Worm (Caenorhabditis elegans): ENCODE results near the gene C29E4.17.

ce11 chrIII:7872776-7873175, 49.5 kb upstream of the C29E4.17 start:
- TF ChIP-seq fkh-10 (GFP tag; optimal IDR thresholded peaks at IDR 0.05), result no peak
- no peak for TF ChIP-seq pax-3 (tag; optimal IDR thresholded peaks at IDR 0.05)
- TF ChIP-seq skn-1 (tag; optimal IDR thresholded peaks at IDR 0.05), result no peak
- no peak for TF ChIP-seq egl-27 (tag; optimal IDR thresholded peaks at IDR 0.05)
- TF ChIP-seq fos-1 (tag; optimal IDR thresholded peaks at IDR 0.05), result no peak
- TF ChIP-seq pag-3 (tag; optimal IDR thresholded peaks at IDR 0.05; ENCODE audit: borderline replicate concordance, insufficient read depth), result no peak

All from whole organism, L1 larva.